Fruit fly (Drosophila melanogaster) whole organism, embryonic: ENCODE data around the gene c12.1.

ENCODE experiments used
- Abd-B ChIP-seq: fragments of 200-800 bp; sonication (Bioruptor generic); optimal IDR thresholded peaks from 2 replicates; lab custom pipeline; 2018; ENCODE audit warnings: missing biosample characterization, mild to moderate bottlenecking, missing genetic modification characterization, moderate library complexity
- CG10274 ChIP-seq: fragments of 200-800 bp; sonication (Bioruptor generic); optimal IDR thresholded peaks from 3 replicates; lab custom pipeline; 2017; ENCODE audit warnings: missing biosample characterization, mild to moderate bottlenecking, missing genetic modification characterization
- CG10366 ChIP-seq: fragments of 200-800 bp; sonication (Bioruptor generic); IDR thresholded peaks from 2 replicates; pipeline ENCODE4 v1.3.6; 2022; ENCODE audit warnings: missing biosample characterization, missing genetic modification characterization
- CG12391 ChIP-seq: fragments of 200-800 bp; sonication (Bioruptor generic); optimal IDR thresholded peaks from 3 replicates; lab custom pipeline; 2018; ENCODE audit warnings: missing biosample characterization, mild to moderate bottlenecking, missing genetic modification characterization, moderate library complexity
- CG14050 ChIP-seq: fragments of 200-800 bp; sonication (Bioruptor generic); IDR thresholded peaks from 3 replicates; pipeline ENCODE4 v1.3.6; 2022; ENCODE audit warnings: missing biosample characterization, missing genetic modification characterization
- CG17568 ChIP-seq: fragments of 200-800 bp; sonication (Bioruptor generic); optimal IDR thresholded peaks from 2 replicates; lab custom pipeline; 2018; ENCODE audit warnings: missing biosample characterization, mild to moderate bottlenecking, missing genetic modification characterization, moderate library complexity
- CG3163 ChIP-seq: fragments of 200-800 bp; sonication (Bioruptor generic); optimal IDR thresholded peaks from 3 replicates; lab custom pipeline; 2016; ENCODE audit warnings: missing biosample characterization, missing genetic modification characterization
- CG32767 ChIP-seq: fragments of 200-800 bp; sonication (Bioruptor generic); IDR thresholded peaks from 2 replicates; pipeline ENCODE4 v1.3.6; 2022; ENCODE audit warnings: missing biosample characterization, missing genetic modification characterization
- CG3726 ChIP-seq: fragments of 200-800 bp; sonication (Bioruptor generic); IDR thresholded peaks from 3 replicates; pipeline ENCODE4, ENCODE4 v1.3.6; 2022; ENCODE audit warnings: missing biosample characterization, missing genetic modification characterization
- CG6791 ChIP-seq: fragments of 200-800 bp; sonication (Bioruptor generic); IDR thresholded peaks from 3 replicates; pipeline ENCODE4 v1.3.6; 2022; ENCODE audit warnings: missing biosample characterization, missing genetic modification characterization; ENCODE audit not compliant: partially characterized antibody
- CG7556 ChIP-seq: fragments of 200-800 bp; sonication (Bioruptor generic); optimal IDR thresholded peaks from 2 replicates; lab custom pipeline; 2017; ENCODE audit warnings: missing biosample characterization, mild to moderate bottlenecking, missing genetic modification characterization
- CG7987 ChIP-seq: fragments of 200-800 bp; sonication (Bioruptor generic); optimal IDR thresholded peaks from 2 replicates; lab custom pipeline; 2018; ENCODE audit warnings: missing biosample characterization, mild to moderate bottlenecking, missing genetic modification characterization, moderate library complexity
- CG8290 ChIP-seq, 3 experiments: fragments of 200-800 bp; sonication (Bioruptor generic); optimal IDR thresholded peaks; 2 replicates each; lab custom pipeline; 2016 to 2019; ENCODE audit warnings: missing biosample characterization in 3 of 3, missing genetic modification characterization in 3 of 3, mild to moderate bottlenecking in 2 of 3, moderate library complexity in 1 of 3
- D19B ChIP-seq: fragments of 200-800 bp; sonication (Bioruptor generic); optimal IDR thresholded peaks from 2 replicates; lab custom pipeline; 2017; ENCODE audit warnings: missing biosample characterization, mild to moderate bottlenecking, missing genetic modification characterization
- Fer2 ChIP-seq: fragments of 200-800 bp; sonication (Bioruptor generic); optimal IDR thresholded peaks from 2 replicates; lab custom pipeline; 2018; ENCODE audit warnings: missing biosample characterization, mild to moderate bottlenecking, missing genetic modification characterization, moderate library complexity
- Hr3 ChIP-seq: fragments of 200-800 bp; sonication (Bioruptor generic); optimal IDR thresholded peaks from 3 replicates; lab custom pipeline; 2016; ENCODE audit warnings: missing biosample characterization, missing genetic modification characterization
- Hr78 ChIP-seq, 2 experiments: fragments of 200-800 bp in 1 of 2; fragments of >200 bp in 1 of 2; sonication (Bioruptor generic) in 1 of 2; optimal IDR thresholded peaks; 2 replicates each; lab custom pipeline; 2017 to 2019; ENCODE audit warnings: missing biosample characterization in 2 of 2, missing genetic modification characterization in 2 of 2, mild to moderate bottlenecking in 1 of 2, moderate library complexity in 1 of 2
- Mad ChIP-seq: fragments of 200-800 bp; sonication (Bioruptor generic); optimal IDR thresholded peaks from 2 replicates; lab custom pipeline; 2016; ENCODE audit warnings: missing biosample characterization, missing genetic modification characterization
- Neu2 ChIP-seq: fragments of 200-800 bp; sonication (Bioruptor generic); optimal IDR thresholded peaks from 3 replicates; lab custom pipeline; 2016; ENCODE audit warnings: missing biosample characterization, missing genetic modification characterization, borderline replicate concordance
- NfI ChIP-seq: fragments of 200-800 bp; sonication (Bioruptor generic); optimal IDR thresholded peaks from 3 replicates; lab custom pipeline; 2018; ENCODE audit warnings: missing biosample characterization, mild to moderate bottlenecking, missing genetic modification characterization, moderate library complexity
- Opbp ChIP-seq: fragments of 200-800 bp; sonication (Bioruptor generic); IDR thresholded peaks from 3 replicates; pipeline ENCODE4 v1.3.6; 2022; ENCODE audit warnings: missing biosample characterization, missing genetic modification characterization; ENCODE audit not compliant: partially characterized antibody
- Side ChIP-seq: fragments of 200-800 bp; sonication (Bioruptor generic); optimal IDR thresholded peaks from 2 replicates; lab custom pipeline; 2016; ENCODE audit warnings: missing biosample characterization, missing genetic modification characterization
- Usf ChIP-seq: fragments of 200-800 bp; sonication (Bioruptor generic); optimal IDR thresholded peaks from 2 replicates; lab custom pipeline; 2017; ENCODE audit warnings: missing genotype, missing biosample characterization, missing genetic modification characterization
- Xbp1 ChIP-seq: fragments of 200-800 bp; sonication (Bioruptor generic); optimal IDR thresholded peaks from 3 replicates; lab custom pipeline; 2016; ENCODE audit warnings: missing biosample characterization, mild to moderate bottlenecking, missing genetic modification characterization
- az2 ChIP-seq: fragments of 200-800 bp; sonication (Bioruptor generic); optimal IDR thresholded peaks from 3 replicates; lab custom pipeline; 2016; ENCODE audit warnings: missing biosample characterization, missing genetic modification characterization
- bbx ChIP-seq: fragments of 200-800 bp; sonication (Bioruptor generic); IDR thresholded peaks from 2 replicates; pipeline ENCODE4 v1.3.6; 2022; ENCODE audit warnings: missing biosample characterization, missing genetic modification characterization; ENCODE audit not compliant: partially characterized antibody
- bsh ChIP-seq, 2 experiments: fragments of 200-800 bp; sonication (Bioruptor generic); optimal IDR thresholded peaks; 2 replicates each; lab custom pipeline; 2017 to 2018; ENCODE audit warnings: mild to moderate bottlenecking in 2 of 2, missing biosample characterization in 2 of 2, missing genetic modification characterization in 2 of 2, moderate library complexity in 1 of 2
- chif ChIP-seq, 2 experiments: fragments of 200-800 bp; sonication (Bioruptor generic); optimal IDR thresholded peaks; 3 replicates each; lab custom pipeline; 2016; ENCODE audit warnings: missing biosample characterization in 2 of 2, missing genetic modification characterization in 2 of 2
- cwo ChIP-seq: fragments of 200-800 bp; sonication (Bioruptor generic); optimal IDR thresholded peaks from 3 replicates; lab custom pipeline; 2017; ENCODE audit warnings: missing biosample characterization, missing genetic modification characterization, mild to moderate bottlenecking, moderate library complexity, missing genetic modification reagents
- dan ChIP-seq: fragments of 200-800 bp; sonication (Bioruptor generic); IDR thresholded peaks from 2 replicates; pipeline ENCODE4 v1.3.6; 2022; ENCODE audit warnings: missing biosample characterization, missing genetic modification characterization
- dm ChIP-seq: fragments of 200-800 bp; sonication (Bioruptor generic); optimal IDR thresholded peaks from 3 replicates; lab custom pipeline; 2016; ENCODE audit warnings: missing biosample characterization, missing genetic modification characterization
- emc ChIP-seq: fragments of 200-800 bp; sonication (Bioruptor generic); optimal IDR thresholded peaks from 2 replicates; lab custom pipeline; 2016; ENCODE audit warnings: missing biosample characterization, missing genetic modification characterization
- en ChIP-seq: fragments of 200-800 bp; sonication (Bioruptor generic); optimal IDR thresholded peaks from 2 replicates; lab custom pipeline; 2016; ENCODE audit warnings: missing biosample characterization, missing genetic modification characterization
- fd64A ChIP-seq: fragments of 200-800 bp; sonication (Bioruptor generic); optimal IDR thresholded peaks from 3 replicates; lab custom pipeline; 2018; ENCODE audit warnings: missing biosample characterization, mild to moderate bottlenecking, missing genetic modification characterization
- lov ChIP-seq, 2 experiments: fragments of 200-800 bp in 1 of 2; fragments of >200 bp in 1 of 2; sonication (Bioruptor generic) in 1 of 2; IDR thresholded peaks in 1 of 2; optimal IDR thresholded peaks in 1 of 2; 2 replicates in 1 of 2; 3 replicates in 1 of 2; pipeline versions ENCODE4 v1.3.6 to Lab custom; 2017 to 2022; ENCODE audit warnings: missing biosample characterization in 1 of 2, missing genetic modification characterization in 1 of 2
- maf-S ChIP-seq: fragments of 200-800 bp; sonication (Bioruptor generic); optimal IDR thresholded peaks from 2 replicates; lab custom pipeline; 2016; ENCODE audit warnings: missing biosample characterization, missing genetic modification characterization
- nom ChIP-seq: fragments of 200-800 bp; sonication (Bioruptor generic); optimal IDR thresholded peaks from 2 replicates; lab custom pipeline; 2017; ENCODE audit warnings: missing biosample characterization, missing genetic modification characterization, mild to moderate bottlenecking, moderate library complexity, missing genetic modification reagents
- otp ChIP-seq: fragments of 200-800 bp; sonication (Bioruptor generic); IDR thresholded peaks from 3 replicates; pipeline ENCODE4, ENCODE4 v1.3.6; 2022; ENCODE audit warnings: missing biosample characterization, missing genetic modification characterization
- pb ChIP-seq: fragments of 200-800 bp; sonication (Bioruptor generic); optimal IDR thresholded peaks from 3 replicates; lab custom pipeline; 2016; ENCODE audit warnings: missing biosample characterization, missing genetic modification characterization
- pho ChIP-seq: fragments of 200-800 bp; sonication (Bioruptor generic); optimal IDR thresholded peaks from 2 replicates; lab custom pipeline; 2016; ENCODE audit warnings: missing biosample characterization, missing genetic modification characterization
- pum ChIP-seq: fragments of 200-800 bp; sonication (Bioruptor generic); optimal IDR thresholded peaks from 2 replicates; lab custom pipeline; 2016; ENCODE audit warnings: missing biosample characterization, missing genetic modification characterization
- salm ChIP-seq: fragments of 200-800 bp; sonication (Bioruptor generic); optimal IDR thresholded peaks from 2 replicates; lab custom pipeline; 2018; ENCODE audit warnings: missing biosample characterization, mild to moderate bottlenecking, missing genetic modification characterization
- sd ChIP-seq: fragments of 200-800 bp; sonication (Bioruptor generic); optimal IDR thresholded peaks from 3 replicates; lab custom pipeline; 2018; ENCODE audit warnings: missing biosample characterization, mild to moderate bottlenecking, missing genetic modification characterization, moderate library complexity
- sisA ChIP-seq: fragments of 200-800 bp; sonication (Bioruptor generic); IDR thresholded peaks from 2 replicates; pipeline ENCODE4 v1.3.6; 2022; ENCODE audit warnings: missing biosample characterization, missing genetic modification characterization
- sr ChIP-seq: fragments of 200-800 bp; sonication (Bioruptor generic); IDR thresholded peaks from 3 replicates; pipeline ENCODE4 v1.3.6; 2022; ENCODE audit warnings: missing biosample characterization, missing genetic modification characterization
- stwl ChIP-seq: fragments of 200-800 bp; sonication (Bioruptor generic); optimal IDR thresholded peaks from 3 replicates; lab custom pipeline; 2018; ENCODE audit warnings: missing biosample characterization, mild to moderate bottlenecking, missing genetic modification characterization, moderate library complexity

c12.1 gene

DNA sequence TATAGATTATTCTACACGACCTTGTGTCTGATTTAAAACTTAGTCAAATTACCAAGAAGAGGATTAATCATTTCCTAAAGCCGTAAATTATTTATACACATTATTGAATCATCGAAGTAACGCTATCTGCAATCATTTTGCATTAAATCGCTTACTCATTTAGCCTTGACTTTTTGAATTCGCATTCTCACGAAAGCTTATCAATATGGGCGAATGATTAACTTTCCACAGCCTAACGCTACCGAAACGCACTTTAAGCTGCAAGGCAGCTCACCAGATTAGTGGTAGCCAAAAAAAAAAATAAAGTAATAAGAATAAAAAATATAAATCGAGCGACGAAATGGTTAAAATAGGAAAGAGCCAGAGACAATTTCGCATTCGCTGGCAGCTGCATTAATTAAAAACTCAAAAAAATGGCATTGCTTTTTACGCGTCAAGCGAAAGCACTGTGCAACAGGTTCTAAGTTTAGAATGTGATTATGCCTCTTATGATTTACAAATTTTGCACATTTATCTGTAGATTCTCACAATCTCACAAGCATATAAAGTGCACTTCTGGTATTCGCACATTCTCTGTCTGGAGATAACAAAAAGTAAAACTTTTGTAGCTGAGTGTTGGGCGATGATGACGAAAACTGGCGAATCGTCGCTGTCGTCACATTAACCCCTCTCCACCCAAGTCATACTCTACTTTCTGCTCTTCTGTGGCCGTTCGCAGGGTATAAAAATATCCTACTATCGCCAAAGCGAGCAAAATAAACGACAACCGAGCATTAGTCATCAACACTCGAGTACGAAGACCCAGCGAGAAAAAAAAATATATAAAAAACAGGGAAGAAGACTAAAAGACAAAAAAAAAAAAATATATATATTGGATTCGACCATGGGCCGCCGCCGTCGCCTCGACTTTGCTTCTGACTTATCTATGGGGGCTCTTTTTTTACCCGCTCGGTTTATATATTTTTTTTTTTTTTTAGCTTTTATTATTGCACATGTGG, 24.8 kb upstream of the c12.1 start (continued):
- TF ChIP-seq pum (GFP tag; lab: Kevin White, UChicago) (no peak), dm (no peak), CG17568 (GFP tag; lab: Kevin White, UChicago) (peak; percentile 52), Abd-B (GFP tag; lab: Kevin White, UChicago) (no peak), bbx (no peak), Hr78 (GFP tag; optimal IDR thresholded peaks at IDR 0.05; lab: Kevin White, UChicago) (no peak), chif (GFP tag; optimal IDR thresholded peaks at IDR 0.05; lab: Kevin White, UChicago) (peak; percentile 22 to 53), pho (GFP tag; lab: Kevin White, UChicago) (peak; percentile 34), CG7987 (GFP tag; lab: Kevin White, UChicago) (peak; percentile 39), Opbp (GFP tag; lab: Robert Waterston, UW) (no peak), Neu2 (GFP tag; lab: Kevin White, UChicago) (no peak), lov (optimal IDR thresholded peaks at IDR 0.05; lab: Kevin White, UChicago) (no peak), lov (GFP tag; IDR thresholded peaks at IDR 0.05; lab: Robert Waterston, UW) (no peak), stwl (no peak), CG10274 (GFP tag; lab: Kevin White, UChicago) (peak; percentile 45), CG7556 (GFP tag; lab: Kevin White, UChicago) (no peak), Side (peak; percentile 57), Mad (GFP tag; lab: Kevin White, UChicago) (peak; percentile 38), Fer2 (tag; lab: Kevin White, UChicago) (peak; percentile 34), sd (peak; percentile 35), fd64A (no peak), dan (GFP tag; lab: Robert Waterston, UW) (no peak), cwo (peak; percentile 38), az2 (GFP tag; lab: Kevin White, UChicago) (no peak), CG3726 (no peak), pb (GFP tag; lab: Kevin White, UChicago) (peak; percentile 63), CG32767 (GFP tag; lab: Robert Waterston, UW) (peak; percentile 55; the same call in 1 of the 2 replicates), CG6791 (GFP tag; lab: Robert Waterston, UW) (no peak), emc (GFP tag; lab: Kevin White, UChicago) (peak; percentile 36), CG8290 (GFP tag; optimal IDR thresholded peaks at IDR 0.05; lab: Kevin White, UChicago) (no peak), CG8290 (tag; optimal IDR thresholded peaks at IDR 0.05; lab: Kevin White, UChicago) (peak in 1 of 2 experiments; percentile 93), CG12391 (peak; percentile 53), Hr3 (GFP tag; lab: Kevin White, UChicago) (peak; percentile 6), Xbp1 (GFP tag; lab: Kevin White, UChicago) (peak; percentile 58), D19B (GFP tag; lab: Kevin White, UChicago) (peak; percentile 58), NfI (GFP tag; lab: Kevin White, UChicago) (peak; percentile 75), CG10366 (GFP tag; lab: Robert Waterston, UW) (peak; percentile 75), maf-S (GFP tag; lab: Kevin White, UChicago) (peak; percentile 43), otp (GFP tag; lab: Robert Waterston, UW) (peak; percentile 71), Usf (GFP tag; lab: Kevin White, UChicago) (peak; percentile 57), en (GFP tag; lab: Kevin White, UChicago) (no peak), sr (GFP tag; lab: Robert Waterston, UW) (no peak), nom (GFP tag; lab: Kevin White, UChicago) (peak; percentile 93), salm (tag; lab: Kevin White, UChicago) (no peak), CG3163 (peak; percentile 27), bsh (GFP tag; optimal IDR thresholded peaks at IDR 0.05; lab: Kevin White, UChicago) (peak; percentile 41 to 64), CG14050 (GFP tag; lab: Robert Waterston, UW) (peak; percentile 60; the same call in 2 of the 3 replicates), sisA (peak; percentile 63)
